Worm (Caenorhabditis elegans) whole organism, mixed stage, embryonic: ENCODE measurements around the gene igcm-3.

Experiments used
- M03D4.4 ChIP-seq: sonication (generic microtip); optimal IDR thresholded peaks from 2 replicates; lab custom pipeline; 2017; ENCODE audit warnings: mild to moderate bottlenecking, missing genetic modification characterization, missing compliant biosample characterization
- bed-3 ChIP-seq: fragments of 200-800 bp; sonication (Bioruptor generic); optimal IDR thresholded peaks from 3 replicates; lab custom pipeline; 2018; ENCODE audit warnings: mild to moderate bottlenecking, missing genetic modification characterization, moderate library complexity, missing compliant biosample characterization
- blmp-1 ChIP-seq: fragments of 150-350 bp; optimal IDR thresholded peaks from 2 replicates; lab custom pipeline; 2014; ENCODE audit warnings: missing biosample characterization, missing genetic modification characterization
- ceh-39 ChIP-seq: fragments of 150-350 bp; optimal IDR thresholded peaks from 2 replicates; lab custom pipeline; 2014; ENCODE audit warnings: missing biosample characterization, missing genetic modification characterization
- ceh-43 ChIP-seq: fragments of 200-800 bp; sonication (Bioruptor generic); optimal IDR thresholded peaks from 2 replicates; lab custom pipeline; 2018; ENCODE audit warnings: mild to moderate bottlenecking, missing genetic modification characterization, moderate library complexity, missing compliant biosample characterization
- ceh-83 ChIP-seq: fragments of 200-800 bp; sonication (Bioruptor generic); optimal IDR thresholded peaks from 2 replicates; lab custom pipeline; 2018; ENCODE audit warnings: mild to moderate bottlenecking, missing genetic modification characterization, missing compliant biosample characterization
- ces-1 ChIP-seq: fragments of 150-350 bp; optimal IDR thresholded peaks from 2 replicates; lab custom pipeline; 2014; ENCODE audit warnings: missing biosample characterization, missing genetic modification reagents, missing genetic modification characterization
- cnd-1 ChIP-seq: fragments of 200-800 bp; sonication (Bioruptor generic); optimal IDR thresholded peaks from 2 replicates; lab custom pipeline; 2018; ENCODE audit warnings: mild to moderate bottlenecking, missing genetic modification characterization, missing compliant biosample characterization
- drap-1 ChIP-seq: fragments of 200-800 bp; sonication (Bioruptor generic); optimal IDR thresholded peaks from 3 replicates; lab custom pipeline; 2018; ENCODE audit warnings: mild to moderate bottlenecking, missing genetic modification characterization, missing compliant biosample characterization
- elt-1 ChIP-seq: sonication (generic microtip); optimal IDR thresholded peaks from 2 replicates; lab custom pipeline; 2017; ENCODE audit warnings: missing genetic modification characterization, mild to moderate bottlenecking, missing compliant biosample characterization, antibody characterized with exemption, moderate library complexity, borderline replicate concordance; ENCODE audit not compliant: insufficient read depth
- elt-3 ChIP-seq: fragments of 150-350 bp; optimal IDR thresholded peaks from 2 replicates; lab custom pipeline; 2014; ENCODE audit warnings: missing biosample characterization, missing genetic modification characterization
- flh-1 ChIP-seq: fragments of 200-800 bp; sonication (Bioruptor generic); optimal IDR thresholded peaks from 2 replicates; lab custom pipeline; 2018; ENCODE audit warnings: mild to moderate bottlenecking, missing genetic modification characterization, moderate library complexity, missing compliant biosample characterization
- ham-2 ChIP-seq: fragments of 200-800 bp; sonication (Bioruptor generic); optimal IDR thresholded peaks from 2 replicates; lab custom pipeline; 2018; ENCODE audit warnings: mild to moderate bottlenecking, missing genetic modification characterization, missing compliant biosample characterization
- hlh-1 ChIP-seq: fragments of 150-350 bp; optimal IDR thresholded peaks from 2 replicates; lab custom pipeline; 2014; ENCODE audit warnings: missing biosample characterization, missing genetic modification reagents, missing genetic modification characterization
- lin-13 ChIP-seq: fragments of 150-350 bp; optimal IDR thresholded peaks from 2 replicates; lab custom pipeline; 2014; ENCODE audit warnings: missing biosample characterization, missing genetic modification characterization
- lin-32 ChIP-seq: fragments of 200-800 bp; sonication (Bioruptor generic); optimal IDR thresholded peaks from 2 replicates; lab custom pipeline; 2018; ENCODE audit warnings: mild to moderate bottlenecking, missing genetic modification characterization, missing compliant biosample characterization
- lsy-2 ChIP-seq: fragments of 150-350 bp; optimal IDR thresholded peaks from 2 replicates; lab custom pipeline; 2014; ENCODE audit warnings: missing biosample characterization, missing genetic modification characterization
- mab-5 ChIP-seq: fragments of 150-350 bp; optimal IDR thresholded peaks from 2 replicates; lab custom pipeline; 2014; ENCODE audit warnings: missing biosample characterization, missing genetic modification characterization
- mep-1 ChIP-seq: fragments of 150-350 bp; optimal IDR thresholded peaks from 2 replicates; lab custom pipeline; 2017; ENCODE audit warnings: missing biosample characterization, missing genetic modification reagents, missing genetic modification characterization, inconsistent platforms
- mls-2 ChIP-seq: sonication (generic microtip); optimal IDR thresholded peaks from 2 replicates; lab custom pipeline; 2016; ENCODE audit warnings: mild to moderate bottlenecking, missing genetic modification characterization, moderate library complexity, missing compliant biosample characterization
- nhr-12 ChIP-seq: fragments of 150-350 bp; optimal IDR thresholded peaks from 2 replicates; lab custom pipeline; 2014; ENCODE audit warnings: missing biosample characterization, missing genetic modification characterization
- nhr-2 ChIP-seq: fragments of 150-350 bp; optimal IDR thresholded peaks from 2 replicates; lab custom pipeline; 2014; ENCODE audit warnings: missing biosample characterization, missing genetic modification characterization
- nhr-237 ChIP-seq: fragments of 150-350 bp; optimal IDR thresholded peaks from 2 replicates; lab custom pipeline; 2014; ENCODE audit warnings: missing biosample characterization, missing genetic modification characterization
- nhr-28 ChIP-seq: fragments of 150-350 bp; optimal IDR thresholded peaks from 2 replicates; lab custom pipeline; 2014; ENCODE audit warnings: missing biosample characterization, missing genetic modification characterization
- nhr-76 ChIP-seq: sonication (generic microtip); optimal IDR thresholded peaks from 2 replicates; lab custom pipeline; 2017; ENCODE audit warnings: missing biosample characterization, missing genetic modification characterization
- pha-4 ChIP-seq: fragments of 150-350 bp; optimal IDR thresholded peaks from 2 replicates; lab custom pipeline; 2018; ENCODE audit warnings: missing biosample characterization, missing genetic modification reagents, missing genetic modification characterization
- sem-2 ChIP-seq: fragments of 200-800 bp; sonication (Bioruptor generic); optimal IDR thresholded peaks from 2 replicates; lab custom pipeline; 2018; ENCODE audit warnings: mild to moderate bottlenecking, missing genetic modification characterization, missing compliant biosample characterization
- snpc-4 ChIP-seq: fragments of 150-350 bp; optimal IDR thresholded peaks from 2 replicates; lab custom pipeline; 2014; ENCODE audit warnings: missing biosample characterization, missing genetic modification characterization
- sptf-1 ChIP-seq: sonication (generic microtip); optimal IDR thresholded peaks from 2 replicates; lab custom pipeline; 2017; ENCODE audit warnings: mild to moderate bottlenecking, missing genetic modification characterization, moderate library complexity, missing compliant biosample characterization
- tbx-8 ChIP-seq: fragments of 200-800 bp; sonication (Bioruptor generic); optimal IDR thresholded peaks from 2 replicates; lab custom pipeline; 2018; ENCODE audit warnings: mild to moderate bottlenecking, missing genetic modification characterization, moderate library complexity, missing compliant biosample characterization
- unc-120 ChIP-seq: sonication (generic microtip); optimal IDR thresholded peaks from 2 replicates; lab custom pipeline; 2017; ENCODE audit warnings: missing genetic modification characterization, missing compliant biosample characterization; ENCODE audit not compliant: poor library complexity, severe bottlenecking
- unc-39 ChIP-seq: fragments of 150-350 bp; optimal IDR thresholded peaks from 2 replicates; lab custom pipeline; 2014; ENCODE audit warnings: missing biosample characterization, missing genetic modification characterization
- unc-62 ChIP-seq: fragments of 150-350 bp; optimal IDR thresholded peaks from 2 replicates; lab custom pipeline; 2014; ENCODE audit warnings: missing biosample characterization, missing genetic modification reagents, missing genetic modification characterization
- zip-8 ChIP-seq: fragments of 150-350 bp; optimal IDR thresholded peaks from 2 replicates; lab custom pipeline; 2014; ENCODE audit warnings: missing biosample characterization, missing genetic modification characterization
- ztf-11 ChIP-seq: fragments of 150-350 bp; optimal IDR thresholded peaks from 2 replicates; lab custom pipeline; 2014; ENCODE audit warnings: missing biosample characterization, missing genetic modification characterization

Gene igcm-3

DNA sequence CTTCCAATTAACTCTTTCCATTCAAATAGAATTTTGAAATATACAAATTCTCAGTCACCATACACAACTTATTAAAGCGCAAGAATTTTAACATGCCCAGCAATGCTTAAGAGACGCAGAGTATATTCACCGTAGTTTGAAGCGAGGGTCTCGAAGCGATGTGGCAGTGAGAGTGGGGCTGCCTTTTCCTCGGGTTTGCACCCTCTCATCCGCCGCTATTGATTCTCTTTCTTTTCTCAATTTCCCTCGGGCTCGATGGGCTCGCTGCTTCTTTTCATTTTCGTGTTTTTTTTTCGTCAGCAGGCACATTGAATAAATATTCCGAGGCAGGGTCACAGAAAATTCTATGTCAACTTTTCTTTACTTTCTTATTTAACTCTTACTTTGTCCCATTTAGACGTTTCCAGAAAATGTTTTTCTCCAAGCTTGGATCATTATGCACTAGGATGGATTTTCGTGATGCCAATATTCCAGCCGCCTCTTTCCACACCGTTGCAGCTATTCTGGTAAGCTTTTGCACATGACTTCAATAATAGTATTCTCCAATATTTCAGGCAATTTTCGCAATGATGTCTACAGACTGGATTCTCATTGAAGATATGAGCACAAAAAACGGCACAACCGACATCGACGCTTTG, 17.0 kb downstream of the igcm-3 start, which contains the start of gene T14G11.1:
Gene T14G11.1, plus strand, starts transcription at position 408 of the 638 bp plus-strand sequence.
- TF ChIP-seq lin-32 (GFP tag; lab: Kevin White, UChicago) (no peak), drap-1 (GFP tag; lab: Kevin White, UChicago) (no peak), ceh-83 (GFP tag; lab: Kevin White, UChicago) (no peak), mep-1 (peak; percentile 44), nhr-2 (tag; lab: Kevin White, UChicago) (no peak), nhr-28 (tag; lab: Kevin White, UChicago) (no peak), ceh-43 (GFP tag; lab: Kevin White, UChicago) (no peak), zip-8 (tag; lab: Kevin White, UChicago) (no peak), mls-2 (tag; lab: Kevin White, UChicago) (peak; percentile 23), nhr-237 (peak; percentile 65), tbx-8 (no peak), mab-5 (tag; lab: Kevin White, UChicago) (no peak), ceh-39 (tag; lab: Kevin White, UChicago) (no peak), ham-2 (GFP tag; lab: Kevin White, UChicago) (peak; percentile 27), sem-2 (GFP tag; lab: Kevin White, UChicago) (no peak), nhr-76 (tag; lab: Kevin White, UChicago) (no peak), snpc-4 (tag; lab: Kevin White, UChicago) (no peak), unc-62 (GFP tag; lab: Kevin White, UChicago) (no peak), flh-1 (no peak), cnd-1 (tag; lab: Kevin White, UChicago) (no peak), lin-13 (tag; lab: Kevin White, UChicago) (no peak), pha-4 (peak; percentile 61), M03D4.4 (tag; lab: Kevin White, UChicago) (no peak), unc-39 (tag; lab: Kevin White, UChicago) (no peak), bed-3 (GFP tag; lab: Kevin White, UChicago) (no peak), nhr-12 (tag; lab: Kevin White, UChicago) (no peak), elt-3 (no peak), ces-1 (peak; percentile 77), elt-1 (tag; lab: Kevin White, UChicago) (no peak), lsy-2 (tag; lab: Kevin White, UChicago) (peak; percentile 94), sptf-1 (tag; lab: Kevin White, UChicago) (no peak), blmp-1 (tag; lab: Kevin White, UChicago) (no peak), hlh-1 (tag; lab: Kevin White, UChicago) (peak; percentile 77), unc-120 (tag; lab: Kevin White, UChicago) (peak; percentile 62), ztf-11 (no peak)
- TF ChIP-seq, all 35 proteins: peak for 9

DNA sequence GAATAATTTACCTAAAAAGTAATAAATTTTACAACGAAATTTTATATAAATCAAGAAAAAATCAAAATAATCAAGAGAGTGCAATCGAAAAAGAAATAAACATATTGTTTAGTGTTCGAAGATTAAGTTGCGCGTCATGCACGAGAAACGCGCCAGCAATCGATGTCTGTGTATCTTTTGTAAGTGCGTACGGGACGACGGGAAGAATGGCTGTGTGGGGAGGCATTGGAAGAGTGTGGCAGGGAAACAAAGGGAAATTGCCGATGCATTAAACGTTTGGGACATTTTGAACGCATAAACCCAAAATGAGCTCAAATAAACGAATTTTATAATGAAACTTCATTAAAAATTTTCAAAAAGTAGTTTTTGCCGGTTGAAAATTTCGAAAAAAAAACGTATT, 18.5 kb downstream of the igcm-3 start, which contains the start of gene immt-1:
Gene immt-1, minus strand, starts transcription at position 11 of the 400 bp plus-strand sequence.
- TF ChIP-seq nhr-76 (tag; lab: Kevin White, UChicago) (no peak), ceh-83 (GFP tag; lab: Kevin White, UChicago) (no peak), sem-2 (GFP tag; lab: Kevin White, UChicago) (no peak), unc-62 (GFP tag; lab: Kevin White, UChicago) (no peak), cnd-1 (tag; lab: Kevin White, UChicago) (no peak), mls-2 (tag; lab: Kevin White, UChicago) (peak; percentile 60), pha-4 (peak; percentile 86), ceh-43 (GFP tag; lab: Kevin White, UChicago) (no peak), ces-1 (peak; percentile 66), unc-39 (tag; lab: Kevin White, UChicago) (no peak), lin-32 (GFP tag; lab: Kevin White, UChicago) (no peak), snpc-4 (tag; lab: Kevin White, UChicago) (no peak), lsy-2 (tag; lab: Kevin White, UChicago) (peak; percentile 83), ceh-39 (tag; lab: Kevin White, UChicago) (peak; percentile 7), ztf-11 (no peak), bed-3 (GFP tag; lab: Kevin White, UChicago) (no peak), zip-8 (tag; lab: Kevin White, UChicago) (no peak), unc-120 (tag; lab: Kevin White, UChicago) (peak; percentile 62), ham-2 (GFP tag; lab: Kevin White, UChicago) (no peak), blmp-1 (tag; lab: Kevin White, UChicago) (no peak), elt-3 (no peak), M03D4.4 (tag; lab: Kevin White, UChicago) (no peak), nhr-237 (peak; percentile 18), flh-1 (no peak), nhr-2 (tag; lab: Kevin White, UChicago) (peak; percentile 8), nhr-12 (tag; lab: Kevin White, UChicago) (no peak), drap-1 (GFP tag; lab: Kevin White, UChicago) (no peak), hlh-1 (tag; lab: Kevin White, UChicago) (no peak), tbx-8 (no peak), sptf-1 (tag; lab: Kevin White, UChicago) (peak; percentile 66), mep-1 (peak; percentile 74), mab-5 (tag; lab: Kevin White, UChicago) (no peak), nhr-28 (tag; lab: Kevin White, UChicago) (no peak), lin-13 (tag; lab: Kevin White, UChicago) (peak; percentile 80), elt-1 (tag; lab: Kevin White, UChicago) (no peak)
